Worm (Caenorhabditis elegans) whole organism, early embryonic: ENCODE data around the gene nhr-107.

ENCODE experiments used
- B0310.2 ChIP-seq: sonication (generic microtip); optimal IDR thresholded peaks from 2 replicates; lab custom pipeline; 2016; ENCODE audit warnings: mild to moderate bottlenecking, missing genetic modification characterization, missing compliant biosample characterization
- F13C5.2 ChIP-seq: sonication (generic microtip); optimal IDR thresholded peaks from 2 replicates; lab custom pipeline; 2017; ENCODE audit warnings: mild to moderate bottlenecking, missing genetic modification characterization, inconsistent platforms, missing compliant biosample characterization
- aly-1 ChIP-seq: sonication (generic microtip); optimal IDR thresholded peaks from 2 replicates; lab custom pipeline; 2016; ENCODE audit warnings: missing genetic modification characterization, missing compliant biosample characterization
- ama-1 ChIP-seq: fragments of 150-350 bp; optimal IDR thresholded peaks from 2 replicates; lab custom pipeline; 2014
- ceh-13 ChIP-seq: fragments of 200-800 bp; sonication (Bioruptor generic); optimal IDR thresholded peaks from 2 replicates; lab custom pipeline; 2018; ENCODE audit warnings: mild to moderate bottlenecking, missing genetic modification characterization, missing compliant biosample characterization
- ceh-36 ChIP-seq: sonication (generic microtip); optimal IDR thresholded peaks from 2 replicates; lab custom pipeline; 2016; ENCODE audit warnings: missing genetic modification characterization, inconsistent platforms, missing compliant biosample characterization
- ets-7 ChIP-seq: sonication (generic microtip); optimal IDR thresholded peaks from 2 replicates; lab custom pipeline; 2016; ENCODE audit warnings: missing genotype, missing genetic modification characterization, missing compliant biosample characterization
- flt-1 ChIP-seq: fragments of 200-800 bp; sonication (Bioruptor generic); IDR thresholded peaks from 2 replicates; pipeline ENCODE4 v1.3.6; 2022; ENCODE audit warnings: missing genetic modification characterization, missing compliant biosample characterization
- hmbx-1 ChIP-seq: sonication (generic microtip); optimal IDR thresholded peaks from 2 replicates; lab custom pipeline; 2016; ENCODE audit warnings: mild to moderate bottlenecking, missing genetic modification characterization, missing compliant biosample characterization
- hmg-4 ChIP-seq: fragments of 200-800 bp; sonication (Bioruptor generic); optimal IDR thresholded peaks from 2 replicates; lab custom pipeline; 2018; ENCODE audit warnings: mild to moderate bottlenecking, missing genetic modification characterization, missing compliant biosample characterization
- hnd-1 ChIP-seq: sonication (generic microtip); optimal IDR thresholded peaks from 2 replicates; lab custom pipeline; 2016; ENCODE audit warnings: missing genetic modification characterization, missing compliant biosample characterization
- pes-1 ChIP-seq: fragments of 200-800 bp; sonication (Bioruptor generic); IDR thresholded peaks from 2 replicates; pipeline ENCODE4 v1.3.6; 2022; ENCODE audit warnings: missing genetic modification reagents, missing genetic modification characterization, missing compliant biosample characterization
- scrt-1 ChIP-seq: fragments of 200-800 bp; sonication (Bioruptor generic); IDR thresholded peaks from 2 replicates; pipeline ENCODE4 v1.3.6; 2022; ENCODE audit warnings: missing genetic modification characterization, missing compliant biosample characterization
- sea-1 ChIP-seq: fragments of 200-800 bp; sonication (Bioruptor generic); conservative IDR thresholded peaks from 2 replicates; pipeline ENCODE4 v1.3.6; 2022; ENCODE audit warnings: missing genetic modification characterization, missing compliant biosample characterization
- tbx-11 ChIP-seq: fragments of 200-800 bp; sonication (Bioruptor generic); IDR thresholded peaks from 2 replicates; pipeline ENCODE4 v1.3.6; 2022; ENCODE audit warnings: missing genetic modification characterization, missing compliant biosample characterization
- tbx-37 ChIP-seq: fragments of 200-800 bp; sonication (Bioruptor generic); conservative IDR thresholded peaks from 2 replicates; pipeline ENCODE4 v1.3.6; 2022; ENCODE audit warnings: missing genetic modification reagents, missing genetic modification characterization, missing compliant biosample characterization
- tra-4 ChIP-seq: sonication (generic microtip); optimal IDR thresholded peaks from 2 replicates; lab custom pipeline; 2017; ENCODE audit warnings: missing genetic modification characterization, missing compliant biosample characterization

nhr-107 gene

ce11 chrV:6997041-6997552, at the start of gene nhr-107:
Gene nhr-107 (minus strand): TSS chrV:6997091.
- no peak for TF ChIP-seq flt-1 (GFP tag; lab: Robert Waterston, UW)

ce11 chrV:7046005-7046404, 49.1 kb upstream of the nhr-107 start, which contains the start of gene F20A1.2:
Gene F20A1.2 (plus strand): TSS chrV:7046305.
- no peak for TF ChIP-seq ama-1 (lab: Kevin White, UChicago)

ce11 chrV:7036475-7036874, 39.6 kb upstream of the nhr-107 start, which contains the start of gene twk-11:
Gene twk-11 (minus strand): TSS chrV:7036575.
- no peak for TF ChIP-seq hmg-4 (GFP tag; lab: Kevin White, UChicago)
- TF ChIP-seq ceh-36 (tag; lab: Kevin White, UChicago): no peak
- TF ChIP-seq ets-7 (tag; lab: Kevin White, UChicago): no peak
- no peak for TF ChIP-seq aly-1 (tag; lab: Kevin White, UChicago)
- TF ChIP-seq hnd-1: no peak

ce11 chrV:7027055-7027454, 30.2 kb upstream of the nhr-107 start, which contains the start of gene F20A1.6:
Gene F20A1.6 (minus strand): TSS chrV:7027155.
- no peak for TF ChIP-seq flt-1 (GFP tag; lab: Robert Waterston, UW)
- TF ChIP-seq ceh-13 (GFP tag; lab: Kevin White, UChicago): no peak
- no peak for TF ChIP-seq F13C5.2 (tag; lab: Kevin White, UChicago)
- no peak for TF ChIP-seq hmg-4 (GFP tag; lab: Kevin White, UChicago)
- TF ChIP-seq ceh-36 (tag; lab: Kevin White, UChicago): no peak
- TF ChIP-seq pes-1 (GFP tag; lab: Robert Waterston, UW): no peak

- TF ChIP-seq pes-1 (GFP tag; lab: Robert Waterston, UW) (no peak), F13C5.2 (tag; lab: Kevin White, UChicago) (no peak), hmbx-1 (tag; lab: Kevin White, UChicago) (no peak), ceh-13 (GFP tag; lab: Kevin White, UChicago) (no peak), aly-1 (tag; lab: Kevin White, UChicago) (no peak), hnd-1 (no peak), sea-1 (no peak), hmg-4 (GFP tag; lab: Kevin White, UChicago) (no peak), ets-7 (tag; lab: Kevin White, UChicago) (no peak), ceh-36 (tag; lab: Kevin White, UChicago) (no peak), scrt-1 (GFP tag; lab: Robert Waterston, UW) (no peak)
Measured at ce11 chrV:7022981-7023380, 26.1 kb upstream of the nhr-107 start.

- TF ChIP-seq hmg-4 (GFP tag; lab: Kevin White, UChicago): no peak
- TF ChIP-seq B0310.2: no peak
- TF ChIP-seq flt-1 (GFP tag; lab: Robert Waterston, UW): no peak
- TF ChIP-seq aly-1 (tag; lab: Kevin White, UChicago): no peak
- TF ChIP-seq pes-1 (GFP tag; lab: Robert Waterston, UW): no peak
- no peak for TF ChIP-seq hmbx-1 (tag; lab: Kevin White, UChicago)
- no peak for TF ChIP-seq ama-1 (lab: Kevin White, UChicago)
- no peak for TF ChIP-seq sea-1
- no peak for TF ChIP-seq hnd-1
- TF ChIP-seq tbx-11 (GFP tag; lab: Robert Waterston, UW): no peak
- TF ChIP-seq tbx-37 (GFP tag; lab: Robert Waterston, UW): no peak
- TF ChIP-seq ets-7 (tag; lab: Kevin White, UChicago): no peak
- TF ChIP-seq F13C5.2 (tag; lab: Kevin White, UChicago): no peak
- no peak for TF ChIP-seq tra-4
- no peak for TF ChIP-seq ceh-36 (tag; lab: Kevin White, UChicago)
- TF ChIP-seq scrt-1 (GFP tag; lab: Robert Waterston, UW): no peak
- TF ChIP-seq ceh-13 (GFP tag; lab: Kevin White, UChicago): no peak
Measured at ce11 chrV:7021772-7022171, 24.9 kb upstream of the nhr-107 start, which contains the start of gene F20A1.4. Gene F20A1.4 (minus strand): TSS chrV:7021872.

- TF ChIP-seq aly-1 (tag; lab: Kevin White, UChicago): no peak
- no peak for TF ChIP-seq pes-1 (GFP tag; lab: Robert Waterston, UW)
Measured at ce11 chrV:7017059-7017458, 20.2 kb upstream of the nhr-107 start, which contains the start of gene srsx-32. Gene srsx-32 (plus strand): TSS chrV:7017359.

- TF ChIP-seq tra-4 (no peak), ama-1 (lab: Kevin White, UChicago) (no peak), tbx-37 (GFP tag; lab: Robert Waterston, UW) (no peak), tbx-11 (GFP tag; lab: Robert Waterston, UW) (no peak), ceh-36 (tag; lab: Kevin White, UChicago) (no peak), hmbx-1 (tag; lab: Kevin White, UChicago) (no peak)
Measured at ce11 chrV:7015872-7016271, 19.0 kb upstream of the nhr-107 start, which contains the start of gene C33G8.13. Gene C33G8.13 (minus strand): TSS chrV:7015972.

- no peak for TF ChIP-seq F13C5.2 (tag; lab: Kevin White, UChicago)
- no peak for TF ChIP-seq flt-1 (GFP tag; lab: Robert Waterston, UW)
- TF ChIP-seq ama-1 (lab: Kevin White, UChicago): no peak
- no peak for TF ChIP-seq scrt-1 (GFP tag; lab: Robert Waterston, UW)
- no peak for TF ChIP-seq aly-1 (tag; lab: Kevin White, UChicago)
- TF ChIP-seq tbx-37 (GFP tag; lab: Robert Waterston, UW): no peak
- TF ChIP-seq ceh-13 (GFP tag; lab: Kevin White, UChicago): no peak
- no peak for TF ChIP-seq hnd-1
- TF ChIP-seq B0310.2: no peak
- no peak for TF ChIP-seq ets-7 (tag; lab: Kevin White, UChicago)
Measured at ce11 chrV:7012617-7013016, 15.7 kb upstream of the nhr-107 start, which contains the start of gene srw-127. Gene srw-127 (plus strand): TSS chrV:7012917.
